Worm (Caenorhabditis elegans): Measurements from ENCODE around the gene srw-77.

Gene srw-77

ce11 chrV:16596102-16596501 is 47.4 kb downstream of the srw-77 start:
- TF ChIP-seq elt-2 (tag; optimal IDR thresholded peaks at IDR 0.05): peak; percentile 50
- no peak for TF ChIP-seq hlh-15 (tag; optimal IDR thresholded peaks at IDR 0.05)

ce11 chrV:16595140-16595791 is 48.2 kb downstream of the srw-77 start, which contains the start of gene cpl-1:
Gene cpl-1 (minus strand): TSS chrV:16595346.
- TF ChIP-seq dve-1 (tag; optimal IDR thresholded peaks at IDR 0.05) (no peak), nhr-232 (tag; optimal IDR thresholded peaks at IDR 0.05) (no peak), C08G9.2 (tag; optimal IDR thresholded peaks at IDR 0.05) (no peak), elt-2 (tag; optimal IDR thresholded peaks at IDR 0.05) (peak; percentile 82)

DNA sequence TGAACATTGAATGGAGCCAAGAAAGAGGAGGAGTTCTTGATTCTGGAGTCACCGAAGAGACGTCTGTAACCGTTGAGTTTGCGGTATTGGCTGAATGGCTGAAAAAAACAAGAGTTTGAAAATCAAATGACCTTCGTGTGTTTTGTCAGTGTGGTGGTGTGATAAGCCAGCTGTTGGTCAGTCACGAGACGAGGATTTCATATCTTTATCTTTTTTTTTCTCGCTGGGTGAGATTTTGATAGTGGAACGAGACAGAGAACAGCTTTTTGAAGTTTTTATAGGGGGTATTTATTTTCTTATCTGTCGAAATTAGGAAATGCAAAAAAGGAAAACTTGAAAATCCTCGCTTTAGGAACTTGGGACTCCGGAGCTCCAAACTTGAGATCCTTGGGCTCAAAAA is 48.9 kb downstream of the srw-77 start:
- no peak for TF ChIP-seq unc-42 (tag; optimal IDR thresholded peaks at IDR 0.05)
- TF ChIP-seq pha-4 (tag; optimal IDR thresholded peaks at IDR 0.05): no peak
- TF ChIP-seq ceh-18 (tag; optimal IDR thresholded peaks at IDR 0.05): no peak
- no peak for TF ChIP-seq elt-2 (tag; optimal IDR thresholded peaks at IDR 0.05)
- no peak for TF ChIP-seq unc-86 (tag; optimal IDR thresholded peaks at IDR 0.05)
- TF ChIP-seq C38D4.7 (GFP tag; optimal IDR thresholded peaks at IDR 0.05): no peak
- no peak for TF ChIP-seq sox-2 (GFP tag; IDR thresholded peaks at IDR 0.05)
- no peak for TF ChIP-seq K02D7.2 (tag; optimal IDR thresholded peaks at IDR 0.05)
- no peak for TF ChIP-seq ceh-22 (tag; optimal IDR thresholded peaks at IDR 0.05)
- no peak for TF ChIP-seq tbx-7 (tag; optimal IDR thresholded peaks at IDR 0.05)

- TF ChIP-seq ceh-30 (tag; optimal IDR thresholded peaks at IDR 0.05) (no peak), C08G9.2 (tag; optimal IDR thresholded peaks at IDR 0.05) (no peak), elt-4 (tag; optimal IDR thresholded peaks at IDR 0.05) (peak; percentile 20), mec-3 (tag; optimal IDR thresholded peaks at IDR 0.05; ENCODE audit: borderline replicate concordance) (no peak)
Observed at ce11 chrV:16593792-16594059, 49.7 kb downstream of the srw-77 start.

DNA sequence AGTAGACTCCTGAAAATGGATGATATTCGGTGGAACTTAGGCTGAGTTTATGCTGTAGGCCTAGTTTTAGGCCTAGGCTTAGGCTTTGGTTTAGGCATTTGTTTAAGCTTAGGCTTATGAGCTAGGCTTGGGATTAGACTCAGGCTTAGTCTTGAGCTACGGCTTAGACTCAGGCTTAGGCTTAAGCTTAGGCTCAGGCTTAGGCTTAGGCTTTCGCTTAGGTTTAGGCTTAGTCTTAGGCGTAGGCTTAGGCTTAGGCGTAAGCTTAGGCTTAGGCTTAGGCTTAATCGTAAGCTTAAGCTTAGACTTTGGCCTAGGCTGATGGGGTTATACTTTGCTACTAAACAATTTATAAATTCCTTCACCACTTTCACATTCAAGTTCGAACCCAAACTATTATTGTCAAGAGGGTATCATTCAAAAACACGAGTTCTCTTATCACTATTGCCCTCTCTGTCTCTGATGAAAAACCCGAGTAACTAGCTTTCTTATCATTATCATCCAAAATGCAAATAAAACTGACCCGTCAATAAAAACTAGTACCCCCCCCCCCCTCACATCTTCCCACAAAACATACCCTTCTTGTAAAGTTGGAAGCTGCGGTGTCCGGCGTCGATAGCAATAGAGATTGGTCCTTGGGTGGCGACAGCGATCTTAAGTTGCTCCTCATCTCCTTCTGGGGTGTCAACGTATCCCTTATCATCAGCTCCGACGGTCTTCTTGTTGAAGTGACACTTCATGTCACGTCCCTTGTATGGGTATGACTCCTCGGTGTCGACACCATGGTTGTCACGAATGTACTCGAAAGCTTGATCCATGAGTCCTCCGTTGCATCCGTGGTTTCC is 50.3 kb downstream of the srw-77 start:
- TF ChIP-seq elt-2 (tag; optimal IDR thresholded peaks at IDR 0.05) (peak; percentile 81), dve-1 (tag; optimal IDR thresholded peaks at IDR 0.05) (peak; percentile 85), ttx-3 (tag; optimal IDR thresholded peaks at IDR 0.05) (no peak), npax-4 (tag; optimal IDR thresholded peaks at IDR 0.05) (no peak), hlh-13 (GFP tag; optimal IDR thresholded peaks at IDR 0.05) (peak; percentile 4), ahr-1 (tag; optimal IDR thresholded peaks at IDR 0.05) (no peak)

DNA sequence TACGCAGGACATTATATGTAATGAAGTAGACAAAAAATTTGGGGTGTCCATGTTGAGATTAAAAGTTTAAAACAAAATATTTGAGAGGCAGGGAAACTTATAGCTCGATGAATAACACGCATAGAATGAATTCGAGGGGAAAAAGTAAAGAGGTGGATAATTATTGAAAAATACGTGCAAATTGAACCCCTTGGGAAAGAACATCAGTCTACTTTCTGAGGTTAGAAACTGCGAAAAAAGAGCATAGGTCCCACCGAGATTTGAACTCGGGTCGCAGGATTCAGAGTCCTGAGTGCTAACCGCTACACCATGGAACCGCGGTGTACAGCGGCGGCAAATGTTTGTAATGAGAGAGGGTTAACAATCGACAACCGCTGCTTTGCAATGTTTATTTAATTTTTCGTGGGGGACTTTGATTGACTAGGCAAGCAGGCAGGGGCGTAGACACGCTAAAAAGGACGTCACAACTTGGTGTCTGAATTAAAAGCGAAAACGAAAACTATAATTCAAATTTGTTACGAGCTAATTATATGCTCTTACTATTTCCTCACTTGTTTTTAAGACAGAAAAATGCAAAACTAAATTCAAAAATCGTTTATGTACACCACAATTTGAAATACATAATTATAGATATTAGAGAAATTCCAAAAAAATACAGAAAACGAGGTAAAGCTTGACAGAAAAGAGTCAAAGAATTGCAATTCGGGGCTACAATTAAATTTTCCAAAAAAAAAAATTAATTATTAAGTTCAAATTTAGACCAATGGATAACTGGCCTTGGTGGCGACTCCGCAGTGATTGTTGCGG is 51.3 kb downstream of the srw-77 start, which contains the start of gene srh-269:
TSS of gene srh-269 (minus strand) at position 51 of the 807 bp plus-strand sequence.
- TF ChIP-seq fax-1 (tag; optimal IDR thresholded peaks at IDR 0.05): peak; percentile 15
- no peak for TF ChIP-seq hlh-8 (tag; optimal IDR thresholded peaks at IDR 0.05)
- TF ChIP-seq pat-9 (tag; optimal IDR thresholded peaks at IDR 0.05): peak; percentile 56
- peak; percentile 50 for TF ChIP-seq ceh-2 (tag; optimal IDR thresholded peaks at IDR 0.05)
- TF ChIP-seq T23F11.4 (GFP tag; optimal IDR thresholded peaks at IDR 0.05): no peak
- peak; percentile 18 for TF ChIP-seq npax-4 (tag; optimal IDR thresholded peaks at IDR 0.05)
- peak; percentile 74 for TF ChIP-seq rnt-1 (tag; optimal IDR thresholded peaks at IDR 0.05)
- peak; percentile 32 for TF ChIP-seq ztf-16 (tag; optimal IDR thresholded peaks at IDR 0.05)
- peak; percentile 61 for TF ChIP-seq nfya-1 (tag; optimal IDR thresholded peaks at IDR 0.05)
- peak; percentile 67 for TF ChIP-seq fkh-6 (tag; optimal IDR thresholded peaks at IDR 0.05)
- TF ChIP-seq hlh-30 (tag; optimal IDR thresholded peaks at IDR 0.05; ENCODE audit: insufficient read depth): no peak
- no peak for TF ChIP-seq sox-2 (GFP tag; IDR thresholded peaks at IDR 0.05)
- TF ChIP-seq fkh-10 (GFP tag; optimal IDR thresholded peaks at IDR 0.05): no peak
- TF ChIP-seq mec-3 (tag; optimal IDR thresholded peaks at IDR 0.05; ENCODE audit: borderline replicate concordance): no peak
- peak; percentile 69 for TF ChIP-seq ceh-6 (GFP tag; optimal IDR thresholded peaks at IDR 0.05)
- no peak for TF ChIP-seq ama-1 (optimal IDR thresholded peaks at IDR 0.05)
- peak; percentile 74 for TF ChIP-seq ceh-14 (tag; optimal IDR thresholded peaks at IDR 0.05)
- peak; percentile 43 for TF ChIP-seq tbx-2 (tag; optimal IDR thresholded peaks at IDR 0.05)
- TF ChIP-seq hlh-6 (tag; optimal IDR thresholded peaks at IDR 0.05): peak; percentile 80
- TF ChIP-seq zip-5 (tag; optimal IDR thresholded peaks at IDR 0.05): peak; percentile 1
- TF ChIP-seq pqm-1 (tag; optimal IDR thresholded peaks at IDR 0.05): peak; percentile 31
- TF ChIP-seq gmeb-2 (tag; optimal IDR thresholded peaks at IDR 0.05): peak; percentile 71

All from whole organism, late embryonic.